Worm (Caenorhabditis elegans) whole organism, mixed stage, embryonic: Measurements from ENCODE around the gene ptrg-1.

Experiments
- M03D4.4 ChIP-seq: sonication (generic microtip); optimal IDR thresholded peaks from 2 replicates; lab custom pipeline; 2017; ENCODE audit warnings: mild to moderate bottlenecking, missing genetic modification characterization, missing compliant biosample characterization
- elt-3 ChIP-seq: fragments of 150-350 bp; optimal IDR thresholded peaks from 2 replicates; lab custom pipeline; 2014; ENCODE audit warnings: missing biosample characterization, missing genetic modification characterization
- ham-2 ChIP-seq: fragments of 200-800 bp; sonication (Bioruptor generic); optimal IDR thresholded peaks from 2 replicates; lab custom pipeline; 2018; ENCODE audit warnings: mild to moderate bottlenecking, missing genetic modification characterization, missing compliant biosample characterization
- hlh-1 ChIP-seq: fragments of 150-350 bp; optimal IDR thresholded peaks from 2 replicates; lab custom pipeline; 2014; ENCODE audit warnings: missing biosample characterization, missing genetic modification reagents, missing genetic modification characterization
- lin-13 ChIP-seq: fragments of 150-350 bp; optimal IDR thresholded peaks from 2 replicates; lab custom pipeline; 2014; ENCODE audit warnings: missing biosample characterization, missing genetic modification characterization
- lsy-2 ChIP-seq: fragments of 150-350 bp; optimal IDR thresholded peaks from 2 replicates; lab custom pipeline; 2014; ENCODE audit warnings: missing biosample characterization, missing genetic modification characterization
- mab-5 ChIP-seq: fragments of 150-350 bp; optimal IDR thresholded peaks from 2 replicates; lab custom pipeline; 2014; ENCODE audit warnings: missing biosample characterization, missing genetic modification characterization
- nhr-237 ChIP-seq: fragments of 150-350 bp; optimal IDR thresholded peaks from 2 replicates; lab custom pipeline; 2014; ENCODE audit warnings: missing biosample characterization, missing genetic modification characterization
- nhr-28 ChIP-seq: fragments of 150-350 bp; optimal IDR thresholded peaks from 2 replicates; lab custom pipeline; 2014; ENCODE audit warnings: missing biosample characterization, missing genetic modification characterization
- nhr-76 ChIP-seq: sonication (generic microtip); optimal IDR thresholded peaks from 2 replicates; lab custom pipeline; 2017; ENCODE audit warnings: missing biosample characterization, missing genetic modification characterization
- pha-4 ChIP-seq: fragments of 150-350 bp; optimal IDR thresholded peaks from 2 replicates; lab custom pipeline; 2018; ENCODE audit warnings: missing biosample characterization, missing genetic modification reagents, missing genetic modification characterization
- unc-39 ChIP-seq: fragments of 150-350 bp; optimal IDR thresholded peaks from 2 replicates; lab custom pipeline; 2014; ENCODE audit warnings: missing biosample characterization, missing genetic modification characterization
- unc-62 ChIP-seq: fragments of 150-350 bp; optimal IDR thresholded peaks from 2 replicates; lab custom pipeline; 2014; ENCODE audit warnings: missing biosample characterization, missing genetic modification reagents, missing genetic modification characterization
- zip-8 ChIP-seq: fragments of 150-350 bp; optimal IDR thresholded peaks from 2 replicates; lab custom pipeline; 2014; ENCODE audit warnings: missing biosample characterization, missing genetic modification characterization

DNA sequence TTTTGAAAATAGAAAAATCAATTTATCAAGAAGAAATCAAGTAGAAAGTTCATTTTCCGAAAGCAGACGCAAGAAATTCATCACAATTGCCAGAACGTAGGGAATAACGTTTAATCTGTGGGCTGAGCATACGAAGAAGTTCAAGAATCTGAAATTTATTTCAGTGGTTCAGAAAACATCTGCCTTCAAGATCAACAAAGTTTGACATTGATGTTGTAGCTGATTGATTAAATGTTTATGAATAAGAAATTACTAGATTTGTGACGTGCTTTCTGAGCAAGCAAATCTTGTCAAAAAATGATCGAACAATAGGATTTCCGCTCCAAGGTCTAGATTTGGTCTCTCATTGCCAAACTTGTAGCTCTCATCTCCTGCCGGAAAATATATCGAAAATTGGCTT lies 11.9 kb upstream of the ptrg-1 start, which contains the start of gene K04D7.6:
- TF ChIP-seq lsy-2 (tag; lab: Kevin White, UChicago) = no peak
- TF ChIP-seq elt-3 (tag; lab: Kevin White, UChicago) = no peak
- no peak for TF ChIP-seq mab-5 (tag; lab: Kevin White, UChicago)
- TF ChIP-seq unc-39 = no peak
- TF ChIP-seq nhr-28 = no peak
- no peak for TF ChIP-seq nhr-76 (tag; lab: Kevin White, UChicago)
- no peak for TF ChIP-seq lin-13 (tag; lab: Kevin White, UChicago)
- TF ChIP-seq M03D4.4 = no peak
- TF ChIP-seq ham-2 (GFP tag; lab: Kevin White, UChicago) = no peak
- TF ChIP-seq zip-8 = no peak
- TF ChIP-seq pha-4 (tag; lab: Kevin White, UChicago) = no peak
- no peak for TF ChIP-seq unc-62 (GFP tag; lab: Kevin White, UChicago)
- no peak for TF ChIP-seq hlh-1
- TF ChIP-seq nhr-237 (tag; lab: Kevin White, UChicago) = no peak
